Fruit fly (Drosophila melanogaster) whole organism, embryonic: Measurements from ENCODE around the gene CG13085.

ENCODE experiments used
- Bdp1 ChIP-seq: fragments of 200-800 bp; sonication (Bioruptor generic); optimal IDR thresholded peaks from 3 replicates; lab custom pipeline; 2016; ENCODE audit warnings: missing biosample characterization, missing genetic modification characterization
- CG1024 ChIP-seq: fragments of 200-800 bp; sonication (Bioruptor generic); IDR thresholded peaks from 2 replicates; pipeline ENCODE4 v1.3.6; 2022; ENCODE audit warnings: missing biosample characterization, missing genetic modification characterization
- CG10267 ChIP-seq: fragments of 200-800 bp; sonication (Bioruptor generic); optimal IDR thresholded peaks from 2 replicates; lab custom pipeline; 2018; ENCODE audit warnings: missing biosample characterization, mild to moderate bottlenecking, missing genetic modification characterization, moderate library complexity
- CG10654 ChIP-seq: fragments of 200-800 bp; sonication (Bioruptor generic); optimal IDR thresholded peaks from 2 replicates; lab custom pipeline; 2016; ENCODE audit warnings: missing biosample characterization, missing genetic modification characterization
- CG10959 ChIP-seq: fragments of 200-800 bp; sonication (Bioruptor generic); IDR thresholded peaks from 2 replicates; pipeline ENCODE4 v1.3.6; 2022; ENCODE audit warnings: missing biosample characterization, missing genetic modification characterization
- CG11085 ChIP-seq: fragments of 200-800 bp; sonication (Bioruptor generic); IDR thresholded peaks from 2 replicates; pipeline ENCODE4 v1.3.6; 2022; ENCODE audit warnings: missing biosample characterization, missing genetic modification characterization
- CG14441 ChIP-seq: fragments of 200-800 bp; sonication (Bioruptor generic); IDR thresholded peaks from 2 replicates; pipeline ENCODE4 v1.3.6; 2022; ENCODE audit warnings: missing biosample characterization, missing genetic modification characterization
- CG15011 ChIP-seq: fragments of 200-800 bp; sonication (Bioruptor generic); optimal IDR thresholded peaks from 3 replicates; lab custom pipeline; 2018; ENCODE audit warnings: missing biosample characterization, mild to moderate bottlenecking, missing genetic modification characterization
- CG15479 ChIP-seq: fragments of 200-800 bp; sonication (Bioruptor generic); optimal IDR thresholded peaks from 3 replicates; lab custom pipeline; 2019; ENCODE audit warnings: missing biosample characterization, mild to moderate bottlenecking, missing genetic modification characterization, moderate library complexity
- CG17359 ChIP-seq: fragments of 200-800 bp; sonication (Bioruptor generic); optimal IDR thresholded peaks from 3 replicates; lab custom pipeline; 2018; ENCODE audit warnings: missing biosample characterization, mild to moderate bottlenecking, missing genetic modification characterization, moderate library complexity
- CG18262 ChIP-seq: fragments of 200-800 bp; optimal IDR thresholded peaks from 3 replicates; lab custom pipeline; 2019; ENCODE audit warnings: missing biosample characterization, mild to moderate bottlenecking, missing genetic modification characterization, moderate library complexity
- CG2129 ChIP-seq: fragments of 200-800 bp; sonication (Bioruptor generic); IDR thresholded peaks from 2 replicates; pipeline ENCODE4 v1.3.6; 2022; ENCODE audit warnings: missing biosample characterization, missing genetic modification characterization; ENCODE audit not compliant: partially characterized antibody
- CG2202 ChIP-seq: fragments of 200-800 bp; sonication (Bioruptor generic); optimal IDR thresholded peaks from 2 replicates; lab custom pipeline; 2018; ENCODE audit warnings: missing biosample characterization, mild to moderate bottlenecking, missing genetic modification characterization
- CG31441 ChIP-seq: fragments of 200-800 bp; sonication (Bioruptor generic); IDR thresholded peaks from 2 replicates; pipeline ENCODE4 v1.3.6; 2022; ENCODE audit warnings: missing biosample characterization, missing genetic modification characterization
- CG32532 ChIP-seq: fragments of 200-800 bp; sonication (Bioruptor generic); IDR thresholded peaks from 2 replicates; pipeline ENCODE4 v1.3.6; 2022; ENCODE audit warnings: missing biosample characterization, missing genetic modification characterization
- CG32772 ChIP-seq: fragments of 200-800 bp; sonication (Bioruptor generic); IDR thresholded peaks from 2 replicates; pipeline ENCODE4 v1.3.6; 2022; ENCODE audit warnings: missing biosample characterization, missing genetic modification characterization
- CG3281 ChIP-seq: fragments of 200-800 bp; sonication (Bioruptor generic); optimal IDR thresholded peaks from 3 replicates; lab custom pipeline; 2017; ENCODE audit warnings: missing biosample characterization, mild to moderate bottlenecking, missing genetic modification characterization
- CG42726 ChIP-seq: fragments of 200-800 bp; sonication (Bioruptor generic); IDR thresholded peaks from 2 replicates; pipeline ENCODE4 v1.3.6; 2022; ENCODE audit warnings: missing biosample characterization, missing genetic modification characterization; ENCODE audit not compliant: partially characterized antibody
- CG4820 ChIP-seq: fragments of 200-800 bp; sonication (Bioruptor generic); optimal IDR thresholded peaks from 3 replicates; lab custom pipeline; 2016; ENCODE audit warnings: missing biosample characterization, missing genetic modification characterization
- CG5245 ChIP-seq: fragments of 200-800 bp; sonication (Bioruptor generic); optimal IDR thresholded peaks from 3 replicates; lab custom pipeline; 2016; ENCODE audit warnings: missing biosample characterization, missing genetic modification characterization
- CG6272 ChIP-seq: fragments of 200-800 bp; sonication (Bioruptor generic); IDR thresholded peaks from 2 replicates; pipeline ENCODE4 v1.3.6; 2022; ENCODE audit warnings: missing biosample characterization, missing genetic modification characterization
- CG8944 ChIP-seq: fragments of 200-800 bp; sonication (Bioruptor generic); optimal IDR thresholded peaks from 3 replicates; lab custom pipeline; 2016; ENCODE audit warnings: missing biosample characterization, missing genetic modification characterization
- CG9215 ChIP-seq: fragments of 200-800 bp; sonication (Bioruptor generic); IDR thresholded peaks from 2 replicates; pipeline ENCODE4 v1.3.6; 2022; ENCODE audit warnings: missing biosample characterization, missing genetic modification characterization
- CG9817 ChIP-seq: fragments of 200-800 bp; sonication (Bioruptor generic); optimal IDR thresholded peaks from 2 replicates; lab custom pipeline; 2018; ENCODE audit warnings: missing biosample characterization, mild to moderate bottlenecking, missing genetic modification characterization, moderate library complexity
- E2f1 ChIP-seq: fragments of 200-800 bp; sonication (Bioruptor generic); IDR thresholded peaks from 2 replicates; pipeline ENCODE4 v1.3.6; 2022; ENCODE audit warnings: missing biosample characterization, missing genetic modification characterization
- Eip74EF ChIP-seq, 2 experiments: fragments of 200-800 bp in 1 of 2; fragments of >200 bp in 1 of 2; sonication (Bioruptor generic) in 1 of 2; optimal IDR thresholded peaks; 2 replicates each; lab custom pipeline; 2017 to 2019; ENCODE audit warnings: missing biosample characterization in 2 of 2, missing genetic modification characterization in 2 of 2, mild to moderate bottlenecking in 1 of 2, moderate library complexity in 1 of 2
- Gsc ChIP-seq: fragments of 200-800 bp; sonication (Bioruptor generic); IDR thresholded peaks from 2 replicates; pipeline ENCODE4 v1.3.6; 2022; ENCODE audit warnings: missing biosample characterization, missing genetic modification characterization
- MTF-1 ChIP-seq: fragments of 200-800 bp; sonication (Bioruptor generic); optimal IDR thresholded peaks from 2 replicates; lab custom pipeline; 2018; ENCODE audit warnings: missing biosample characterization, mild to moderate bottlenecking, missing genetic modification characterization, borderline replicate concordance
- Mrtf ChIP-seq: fragments of 200-800 bp; sonication (Bioruptor generic); IDR thresholded peaks from 3 replicates; pipeline ENCODE4 v1.3.6; 2022; ENCODE audit warnings: missing biosample characterization, missing genetic modification characterization
- PHDP ChIP-seq: fragments of 200-800 bp; sonication (Bioruptor generic); optimal IDR thresholded peaks from 3 replicates; lab custom pipeline; 2018; ENCODE audit warnings: missing biosample characterization, mild to moderate bottlenecking, missing genetic modification characterization, moderate library complexity
- Pdp1 ChIP-seq, 2 experiments: fragments of 200-800 bp; sonication (Bioruptor generic); optimal IDR thresholded peaks; 3 replicates each; lab custom pipeline; 2016; ENCODE audit warnings: missing biosample characterization in 2 of 2, missing genetic modification characterization in 2 of 2, mild to moderate bottlenecking in 1 of 2, moderate library complexity in 1 of 2
- Six4 ChIP-seq: fragments of 200-800 bp; sonication (Bioruptor generic); optimal IDR thresholded peaks from 2 replicates; lab custom pipeline; 2016; ENCODE audit warnings: missing biosample characterization, missing genetic modification characterization
- Sox102F ChIP-seq: fragments of 200-800 bp; sonication (Bioruptor generic); optimal IDR thresholded peaks from 2 replicates; lab custom pipeline; 2018; ENCODE audit warnings: missing biosample characterization, mild to moderate bottlenecking, missing genetic modification characterization, moderate library complexity
- Xrp1 ChIP-seq: fragments of 200-800 bp; sonication (Bioruptor generic); IDR thresholded peaks from 2 replicates; pipeline ENCODE4 v1.3.6; 2022; ENCODE audit warnings: missing biosample characterization, missing genetic modification characterization
- YL-1 ChIP-seq: fragments of 200-800 bp; sonication (Bioruptor generic); optimal IDR thresholded peaks from 3 replicates; lab custom pipeline; 2017; ENCODE audit warnings: missing biosample characterization, mild to moderate bottlenecking, missing genetic modification characterization
- abd-A ChIP-seq: fragments of 200-800 bp; sonication (Bioruptor generic); optimal IDR thresholded peaks from 3 replicates; lab custom pipeline; 2019; ENCODE audit warnings: missing biosample characterization, mild to moderate bottlenecking, missing genetic modification characterization, moderate library complexity
- az2 ChIP-seq: fragments of 200-800 bp; sonication (Bioruptor generic); optimal IDR thresholded peaks from 3 replicates; lab custom pipeline; 2016; ENCODE audit warnings: missing biosample characterization, missing genetic modification characterization
- bab2 ChIP-seq: fragments of 200-800 bp; sonication (Bioruptor generic); optimal IDR thresholded peaks from 2 replicates; lab custom pipeline; 2016; ENCODE audit warnings: missing biosample characterization, missing genetic modification characterization
- btn ChIP-seq: fragments of 200-800 bp; sonication (Bioruptor generic); optimal IDR thresholded peaks from 2 replicates; lab custom pipeline; 2016; ENCODE audit warnings: missing biosample characterization, missing genetic modification characterization
- chm ChIP-seq: fragments of 200-800 bp; sonication (Bioruptor generic); IDR thresholded peaks from 2 replicates; pipeline ENCODE4 v1.3.6; 2022; ENCODE audit warnings: missing biosample characterization, missing genetic modification characterization
- ci ChIP-seq: fragments of 200-800 bp; sonication (Bioruptor generic); IDR thresholded peaks from 3 replicates; pipeline ENCODE4 v1.3.6; 2022; ENCODE audit warnings: missing biosample characterization, missing genetic modification characterization
- danr ChIP-seq: fragments of 200-800 bp; sonication (Bioruptor generic); IDR thresholded peaks from 2 replicates; pipeline ENCODE4 v1.3.6; 2022; ENCODE audit warnings: missing biosample characterization, missing genetic modification characterization
- lilli ChIP-seq: fragments of 200-800 bp; sonication (Bioruptor generic); optimal IDR thresholded peaks from 3 replicates; lab custom pipeline; 2016; ENCODE audit warnings: missing biosample characterization, missing genetic modification characterization
- nau ChIP-seq: fragments of 200-800 bp; sonication (Bioruptor generic); optimal IDR thresholded peaks from 3 replicates; lab custom pipeline; 2017; ENCODE audit warnings: missing biosample characterization, mild to moderate bottlenecking, missing genetic modification characterization, missing genetic modification reagents
- nerfin-2 ChIP-seq: fragments of 200-800 bp; sonication (Bioruptor generic); IDR thresholded peaks from 2 replicates; pipeline ENCODE4 v1.3.6; 2022; ENCODE audit warnings: missing biosample characterization, missing genetic modification characterization; ENCODE audit not compliant: partially characterized antibody
- row ChIP-seq: fragments of 200-800 bp; sonication (Bioruptor generic); IDR thresholded peaks from 3 replicates; pipeline ENCODE4 v1.3.6; 2022; ENCODE audit warnings: missing biosample characterization, missing genetic modification characterization
- sens ChIP-seq: fragments of 200-800 bp; sonication (Bioruptor generic); peaks from one replicate; lab custom pipeline; 2016; ENCODE audit warnings: missing biosample characterization, missing genetic modification characterization
- so ChIP-seq: fragments of 200-800 bp; sonication (Bioruptor generic); IDR thresholded peaks from 3 replicates; pipeline ENCODE4 v1.3.6; 2022; ENCODE audit warnings: missing biosample characterization, missing genetic modification characterization
- trh ChIP-seq: fragments of 200-800 bp; sonication (Bioruptor generic); optimal IDR thresholded peaks from 2 replicates; lab custom pipeline; 2016; ENCODE audit warnings: missing biosample characterization, missing genetic modification characterization
- ttk ChIP-seq: fragments of 200-800 bp; sonication (Bioruptor generic); IDR thresholded peaks from 2 replicates; pipeline ENCODE4 v2.1.2; 2022; ENCODE audit warnings: missing biosample characterization, missing genetic modification characterization

The CG13085 gene

DNA sequence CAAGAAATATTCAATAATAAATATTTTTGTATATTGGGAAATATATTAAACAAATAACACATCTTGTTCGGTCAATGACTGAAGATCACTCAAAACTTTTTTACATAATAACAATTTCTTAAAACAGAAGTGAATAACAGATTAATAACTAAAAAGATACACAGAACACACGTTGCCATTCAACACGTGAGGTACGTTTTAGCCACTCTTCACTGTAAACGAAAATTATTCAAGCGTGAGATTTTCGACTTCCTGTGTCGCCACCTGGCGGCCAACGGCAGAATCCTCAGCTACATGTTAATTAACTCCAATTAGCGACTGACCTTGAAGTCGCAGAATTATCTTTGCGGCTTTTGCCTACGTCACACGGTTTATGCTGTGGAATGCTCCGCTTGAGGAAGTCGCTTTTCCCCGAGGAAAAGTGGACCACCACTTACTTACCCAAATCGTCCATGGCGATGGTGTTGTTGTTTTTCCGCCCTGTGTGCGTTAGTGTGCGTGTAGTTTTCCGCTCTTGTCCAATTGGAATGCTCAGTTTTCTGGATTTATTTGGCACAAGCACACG is 2.0 kb downstream of the CG13085 start (continued):
- TF ChIP-seq bab2 (GFP tag; lab: Kevin White, UChicago) (peak; percentile 52), CG9817 (peak; percentile 61), ci (GFP tag; lab: Robert Waterston, UW) (peak; percentile 77), CG8944 (GFP tag; lab: Kevin White, UChicago) (no peak), E2f1 (GFP tag; lab: Robert Waterston, UW) (peak; percentile 69), CG9215 (GFP tag; lab: Robert Waterston, UW) (peak; percentile 54; the same call in 1 of the 2 replicates), CG14441 (peak; percentile 70), Bdp1 (GFP tag; lab: Kevin White, UChicago) (peak; percentile 12), Gsc (GFP tag; lab: Robert Waterston, UW) (no peak), CG10959 (GFP tag; lab: Robert Waterston, UW) (peak; percentile 59), CG15479 (no peak), CG5245 (peak; percentile 55), Xrp1 (GFP tag; lab: Robert Waterston, UW) (peak; percentile 75), Sox102F (GFP tag; lab: Kevin White, UChicago) (peak; percentile 76), ttk (GFP tag; lab: Robert Waterston, UW) (peak; percentile 38; the same call in 1 of the 2 replicates), PHDP (peak; percentile 76), CG6272 (peak; percentile 24; the same call in 1 of the 2 replicates), CG31441 (GFP tag; lab: Robert Waterston, UW) (peak; percentile 74), CG18262 (peak; percentile 80), danr (GFP tag; lab: Robert Waterston, UW) (peak; percentile 50; the same call in 1 of the 2 replicates), CG17359 (tag; lab: Kevin White, UChicago) (peak; percentile 69), btn (GFP tag; lab: Kevin White, UChicago) (peak; percentile 3), CG2202 (no peak), CG15011 (GFP tag; lab: Kevin White, UChicago) (peak; percentile 49), sens (peak; percentile 91), lilli (GFP tag; lab: Kevin White, UChicago) (peak; percentile 78), nerfin-2 (GFP tag; lab: Robert Waterston, UW) (no peak), YL-1 (GFP tag; lab: Kevin White, UChicago) (peak; percentile 31), CG10654 (peak; percentile 35), so (GFP tag; lab: Robert Waterston, UW) (0 out of 3 replicates have a peak, but pooled peaks have one; percentile 32), MTF-1 (GFP tag; lab: Kevin White, UChicago) (peak; percentile 53), CG2129 (GFP tag; lab: Robert Waterston, UW) (no peak), trh (GFP tag; lab: Kevin White, UChicago) (peak; percentile 13), CG4820 (GFP tag; lab: Kevin White, UChicago) (peak; percentile 40), CG1024 (GFP tag; lab: Robert Waterston, UW) (no peak), Six4 (GFP tag; lab: Kevin White, UChicago) (peak; percentile 35), CG32532 (GFP tag; lab: Robert Waterston, UW) (peak; percentile 83), CG3281 (GFP tag; lab: Kevin White, UChicago) (peak; percentile 80), Eip74EF (GFP tag; optimal IDR thresholded peaks at IDR 0.05; lab: Kevin White, UChicago) (no peak), nau (GFP tag; lab: Kevin White, UChicago) (peak; percentile 55), CG32772 (GFP tag; lab: Robert Waterston, UW) (peak; percentile 50), Pdp1 (GFP tag; optimal IDR thresholded peaks at IDR 0.05; lab: Kevin White, UChicago) (peak; percentile 57 to 61), abd-A (no peak), chm (GFP tag; lab: Robert Waterston, UW) (no peak), az2 (GFP tag; lab: Kevin White, UChicago) (peak; percentile 72), CG10267 (tag; lab: Kevin White, UChicago) (peak; percentile 51), row (GFP tag; lab: Robert Waterston, UW) (peak; percentile 87), CG42726 (GFP tag; lab: Robert Waterston, UW) (0 out of 2 replicates have a peak, but pooled peaks have one; percentile 15), Mrtf (GFP tag; lab: Robert Waterston, UW) (0 out of 3 replicates have a peak, but pooled peaks have one; percentile 32), CG11085 (GFP tag; lab: Robert Waterston, UW) (peak; percentile 51)
